Fruit fly (Drosophila melanogaster): ENCODE measurements around the gene FucT6.
A peak's percentile ranks its signal among the peaks of the same experiment; 100 is the strongest.

The FucT6 gene

dm6 chrX:11681558-11682551 lies 27.9 kb downstream of the FucT6 start (continued):
- TF ChIP-seq CG16815 (GFP tag; optimal IDR thresholded peaks at IDR 0.05) (peak; percentile 25), CG6272 (GFP tag; IDR thresholded peaks at IDR 0.05) (no peak), hkb (optimal IDR thresholded peaks at IDR 0.05) (no peak), hkb (GFP tag; IDR thresholded peaks at IDR 0.05) (no peak), chif (GFP tag; optimal IDR thresholded peaks at IDR 0.05) (peak; percentile 41 to 56), Six4 (GFP tag; optimal IDR thresholded peaks at IDR 0.05) (no peak), Asciz (GFP tag; optimal IDR thresholded peaks at IDR 0.05) (peak; percentile 39), ttk (GFP tag; IDR thresholded peaks at IDR 0.05) (no peak), CG4617 (GFP tag; optimal IDR thresholded peaks at IDR 0.05; ENCODE audit: borderline replicate concordance) (peak; percentile 24), Sox100B (GFP tag; optimal IDR thresholded peaks at IDR 0.05) (peak; percentile 50), ac (GFP tag; optimal IDR thresholded peaks at IDR 0.05) (no peak), Bteb2 (GFP tag; optimal IDR thresholded peaks at IDR 0.05) (peak; percentile 71), CG13775 (GFP tag; optimal IDR thresholded peaks at IDR 0.05) (peak; percentile 31), lola (GFP tag; optimal IDR thresholded peaks at IDR 0.05) (peak in 2 of 3 experiments; percentile 21 to 52), ken (GFP tag; IDR thresholded peaks at IDR 0.05) (0 out of 3 replicates have a peak, but pooled peaks have one; percentile 30), C15 (GFP tag; IDR thresholded peaks at IDR 0.05) (no peak), CG16863 (GFP tag; optimal IDR thresholded peaks at IDR 0.05) (peak; percentile 55), Hand (GFP tag; optimal IDR thresholded peaks at IDR 0.05) (peak; percentile 49), sens (GFP tag) (peak; percentile 94), Lhr (GFP tag; optimal IDR thresholded peaks at IDR 0.05) (peak; percentile 0), CG32772 (GFP tag; IDR thresholded peaks at IDR 0.05) (peak; percentile 65), CG17568 (GFP tag; optimal IDR thresholded peaks at IDR 0.05) (peak; percentile 19), CG16813 (GFP tag; IDR thresholded peaks at IDR 0.05; ENCODE audit: partially characterized antibody) (peak; percentile 54), CG1647 (GFP tag; optimal IDR thresholded peaks at IDR 0.05) (peak; percentile 55), CG7372 (GFP tag; IDR thresholded peaks at IDR 0.05) (peak; percentile 44; the same call in 1 of the 2 replicates), Hr39 (optimal IDR thresholded peaks at IDR 0.05) (no peak), CG17385 (GFP tag; optimal IDR thresholded peaks at IDR 0.05) (peak; percentile 23), wdn (GFP tag; IDR thresholded peaks at IDR 0.05) (peak; percentile 64; the same call in 1 of the 2 replicates), gce (GFP tag; IDR thresholded peaks at IDR 0.05) (0 out of 3 replicates have a peak, but pooled peaks have one; percentile 21), nerfin-1 (tag; optimal IDR thresholded peaks at IDR 0.05) (peak; percentile 30), CG15073 (GFP tag; optimal IDR thresholded peaks at IDR 0.05) (no peak), Atf3 (GFP tag; optimal IDR thresholded peaks at IDR 0.05) (peak; percentile 23), HLH4C (GFP tag; IDR thresholded peaks at IDR 0.05; ENCODE audit: partially characterized antibody) (peak; percentile 40; the same call in 2 of the 3 replicates), gro (GFP tag; optimal IDR thresholded peaks at IDR 0.05) (peak; percentile 40), TFAM (GFP tag; optimal IDR thresholded peaks at IDR 0.05) (no peak), zf30C (GFP tag; optimal IDR thresholded peaks at IDR 0.05) (no peak), slbo (GFP tag; IDR thresholded peaks at IDR 0.05) (peak; percentile 62), Ravus (GFP tag; IDR thresholded peaks at IDR 0.05) (no peak), mam (GFP tag; optimal IDR thresholded peaks at IDR 0.05) (peak; percentile 77), CG12391 (tag; optimal IDR thresholded peaks at IDR 0.05) (peak; percentile 75), CG8924 (tag; optimal IDR thresholded peaks at IDR 0.05) (peak; percentile 76), NFAT (GFP tag; IDR thresholded peaks at IDR 0.05) (peak; percentile 41; the same call in 1 of the 2 replicates), bab2 (GFP tag; optimal IDR thresholded peaks at IDR 0.05) (peak; percentile 69), maf-S (GFP tag; optimal IDR thresholded peaks at IDR 0.05) (peak; percentile 66), CG4707 (GFP tag; optimal IDR thresholded peaks at IDR 0.05) (no peak), CG15479 (GFP tag; optimal IDR thresholded peaks at IDR 0.05) (no peak), Hr51 (GFP tag; optimal IDR thresholded peaks at IDR 0.05) (peak; percentile 24 to 59), kah (GFP tag; optimal IDR thresholded peaks at IDR 0.05) (peak; percentile 2)

All from whole organism, embryonic.